Worm (Caenorhabditis elegans): Measurements from ENCODE around the gene nsph-3.1.

ce11 chrIV:10981761-10982160 is 32.2 kb downstream of the nsph-3.1 start, which contains the start of gene Y43E12A.2:
- no peak for TF ChIP-seq F13H6.1 (tag; optimal IDR thresholded peaks at IDR 0.05)
- TF ChIP-seq egl-27 (tag; optimal IDR thresholded peaks at IDR 0.05) = no peak
- TF ChIP-seq ztf-11 (tag; optimal IDR thresholded peaks at IDR 0.05) = no peak
- no peak for TF ChIP-seq unc-62 (GFP tag; optimal IDR thresholded peaks at IDR 0.05)
- no peak for TF ChIP-seq unc-39 (tag; optimal IDR thresholded peaks at IDR 0.05)
- no peak for TF ChIP-seq ama-1 (optimal IDR thresholded peaks at IDR 0.05)
- no peak for TF ChIP-seq Y55F3AM.14 (GFP tag; optimal IDR thresholded peaks at IDR 0.05)
- no peak for TF ChIP-seq elt-3 (tag; optimal IDR thresholded peaks at IDR 0.05)
- TF ChIP-seq peb-1 (tag; optimal IDR thresholded peaks at IDR 0.05) = no peak
- TF ChIP-seq elt-1 (tag; optimal IDR thresholded peaks at IDR 0.05) = no peak
- TF ChIP-seq fos-1 (tag; optimal IDR thresholded peaks at IDR 0.05) = no peak
